Fruit fly (Drosophila melanogaster): Measurements from ENCODE around the gene CG11983.

The CG11983 gene

dm6 chr3R:9013765-9014380 is 5.8 kb downstream of the CG11983 start (continued):
- TF ChIP-seq ATbp (GFP tag; optimal IDR thresholded peaks at IDR 0.05), result no peak
- peak; percentile 7 for TF ChIP-seq CG10147 (GFP tag; optimal IDR thresholded peaks at IDR 0.05)

dm6 chr3R:9014859-9015466 is 6.8 kb downstream of the CG11983 start, which contains the start of the genes Kcmf1, Sf3b5 and CG11986:
Gene Kcmf1, minus strand, starts transcription at chr3R:9014909.
Gene Sf3b5, minus strand, starts transcription at chr3R:9015341.
Gene CG11986, plus strand, starts transcription at chr3R:9015446.
- TF ChIP-seq CG1233 (GFP tag; optimal IDR thresholded peaks at IDR 0.05), result no peak
- peak; percentile 18 for TF ChIP-seq CG2116 (GFP tag; optimal IDR thresholded peaks at IDR 0.05)
- peak; percentile 5 for TF ChIP-seq stwl (tag; optimal IDR thresholded peaks at IDR 0.05)
- no peak for TF ChIP-seq CG31365 (tag; optimal IDR thresholded peaks at IDR 0.05)
- TF ChIP-seq CG12659 (GFP tag; optimal IDR thresholded peaks at IDR 0.05), result peak; percentile 13
- TF ChIP-seq CG16813 (GFP tag; IDR thresholded peaks at IDR 0.05; ENCODE audit: partially characterized antibody), result no peak
- peak; percentile 32 for TF ChIP-seq BEAF-32 (GFP tag; optimal IDR thresholded peaks at IDR 0.05)
- TF ChIP-seq nmo (GFP tag; optimal IDR thresholded peaks at IDR 0.05), result peak; percentile 17
- no peak for TF ChIP-seq CG9437 (GFP tag; optimal IDR thresholded peaks at IDR 0.05)
- TF ChIP-seq Chrac-16 (GFP tag; optimal IDR thresholded peaks at IDR 0.05), result no peak
- peak; percentile 4 for TF ChIP-seq CG17186 (GFP tag; optimal IDR thresholded peaks at IDR 0.05)
- no peak for TF ChIP-seq CG17912 (GFP tag; optimal IDR thresholded peaks at IDR 0.05)
- TF ChIP-seq CG11696 (GFP tag; IDR thresholded peaks at IDR 0.05), result no peak
- TF ChIP-seq sqz (GFP tag; optimal IDR thresholded peaks at IDR 0.05), result no peak
- no peak for TF ChIP-seq en (GFP tag; optimal IDR thresholded peaks at IDR 0.05)
- TF ChIP-seq crc (GFP tag; optimal IDR thresholded peaks at IDR 0.05), result no peak
- no peak for TF ChIP-seq Kr (GFP tag; optimal IDR thresholded peaks at IDR 0.05)
- TF ChIP-seq CG18599 (GFP tag; optimal IDR thresholded peaks at IDR 0.05), result no peak
- TF ChIP-seq CG6654 (GFP tag; optimal IDR thresholded peaks at IDR 0.05), result no peak
- TF ChIP-seq bsh (GFP tag; optimal IDR thresholded peaks at IDR 0.05), result no peak
- TF ChIP-seq CG7928 (GFP tag; optimal IDR thresholded peaks at IDR 0.05), result no peak
- peak; percentile 72 for TF ChIP-seq gfzf (GFP tag; optimal IDR thresholded peaks at IDR 0.05)
- TF ChIP-seq crp (GFP tag; optimal IDR thresholded peaks at IDR 0.05), result no peak
- peak; percentile 8; the same call in 1 of the 2 replicates for TF ChIP-seq Bgb (GFP tag; IDR thresholded peaks at IDR 0.05; ENCODE audit: partially characterized antibody)
- TF ChIP-seq Dbx (GFP tag; IDR thresholded peaks at IDR 0.05), result no peak
- no peak for TF ChIP-seq CG15696 (tag; optimal IDR thresholded peaks at IDR 0.05)
- peak; percentile 1 for TF ChIP-seq Ets65A (GFP tag)
- TF ChIP-seq YL-1 (GFP tag; optimal IDR thresholded peaks at IDR 0.05), result peak; percentile 22
- peak; percentile 36 for TF ChIP-seq pzg (GFP tag; optimal IDR thresholded peaks at IDR 0.05)
- TF ChIP-seq CG4360 (GFP tag; IDR thresholded peaks at IDR 0.05), result no peak
- peak in 1 of 2 experiments; percentile 12 for TF ChIP-seq Hr78 (GFP tag; optimal IDR thresholded peaks at IDR 0.05)
- TF ChIP-seq Sin3A (optimal IDR thresholded peaks at IDR 0.05), result peak; percentile 34
- no peak for TF ChIP-seq CG17612 (GFP tag; IDR thresholded peaks at IDR 0.05)
- TF ChIP-seq CG15601 (tag; optimal IDR thresholded peaks at IDR 0.05), result no peak
- TF ChIP-seq lola (GFP tag; optimal IDR thresholded peaks at IDR 0.05), result no peak
- peak; percentile 49 for TF ChIP-seq MESR4 (GFP tag; optimal IDR thresholded peaks at IDR 0.05)
- TF ChIP-seq danr (GFP tag; IDR thresholded peaks at IDR 0.05), result no peak
- TF ChIP-seq dm (GFP tag; optimal IDR thresholded peaks at IDR 0.05), result no peak
- TF ChIP-seq CG8924 (tag; optimal IDR thresholded peaks at IDR 0.05), result peak; percentile 20
- TF ChIP-seq pho (GFP tag; optimal IDR thresholded peaks at IDR 0.05), result no peak
- TF ChIP-seq Opbp (GFP tag; IDR thresholded peaks at IDR 0.05; ENCODE audit: partially characterized antibody), result 0 out of 3 replicates have a peak, but pooled peaks have one; percentile 32
- peak; percentile 74 for TF ChIP-seq CG4617 (GFP tag; optimal IDR thresholded peaks at IDR 0.05; ENCODE audit: borderline replicate concordance)
- TF ChIP-seq ftz-f1 (GFP tag; optimal IDR thresholded peaks at IDR 0.05), result no peak
- TF ChIP-seq nerfin-1 (tag; optimal IDR thresholded peaks at IDR 0.05), result no peak

Measured in whole organism, embryonic.